Worm (Caenorhabditis elegans) whole organism, L1 larva: ENCODE data around the gene H28G03.3.

ENCODE experiments used
- C34B4.2 ChIP-seq: sonication (generic microtip); optimal IDR thresholded peaks from 2 replicates; lab custom pipeline; 2017; ENCODE audit warnings: mild to moderate bottlenecking, missing genetic modification characterization, missing compliant biosample characterization
- alr-1 ChIP-seq: fragments of 200-800 bp; sonication (Bioruptor generic); optimal IDR thresholded peaks from 2 replicates; lab custom pipeline; 2018; ENCODE audit warnings: borderline replicate concordance, mild to moderate bottlenecking, missing genetic modification characterization, missing compliant biosample characterization
- ama-1 ChIP-seq: fragments of 150-350 bp; optimal IDR thresholded peaks from 2 replicates; lab custom pipeline; 2014
- blmp-1 ChIP-seq: fragments of 150-350 bp; optimal IDR thresholded peaks from 2 replicates; lab custom pipeline; 2014; ENCODE audit warnings: missing biosample characterization, missing genetic modification characterization
- ceh-82 ChIP-seq, 3 experiments: fragments of 150-350 bp in 1 of 3; sonication (generic microtip) in 2 of 3; optimal IDR thresholded peaks; 2 replicates each; lab custom pipeline; 2014 to 2017; ENCODE audit warnings: missing biosample characterization in 3 of 3, missing genetic modification characterization in 3 of 3
- dsc-1 ChIP-seq: sonication (generic microtip); optimal IDR thresholded peaks from 2 replicates; lab custom pipeline; 2016; ENCODE audit warnings: mild to moderate bottlenecking, missing genetic modification characterization, missing compliant biosample characterization
- elt-2 ChIP-seq: sonication (generic microtip); optimal IDR thresholded peaks from 2 replicates; lab custom pipeline; 2016; ENCODE audit warnings: missing genetic modification characterization, mild to moderate bottlenecking, inconsistent platforms, missing compliant biosample characterization, missing genetic modification reagents
- fkh-10 ChIP-seq: sonication (generic microtip); optimal IDR thresholded peaks from 2 replicates; lab custom pipeline; 2017; ENCODE audit warnings: missing biosample characterization, missing genetic modification reagents, missing genetic modification characterization
- fkh-4 ChIP-seq: sonication (generic microtip); optimal IDR thresholded peaks from 2 replicates; lab custom pipeline; 2016; ENCODE audit warnings: missing compliant biosample characterization, missing genetic modification characterization, borderline replicate concordance
- grh-1 ChIP-seq: fragments of 200-800 bp; sonication (Bioruptor generic); IDR thresholded peaks from 2 replicates; pipeline ENCODE4 v1.3.6; 2022; ENCODE audit warnings: missing genetic modification reagents, missing genetic modification characterization, missing compliant biosample characterization
- hlh-4 ChIP-seq: sonication (generic microtip); optimal IDR thresholded peaks from 2 replicates; lab custom pipeline; 2016; ENCODE audit warnings: mild to moderate bottlenecking, missing genetic modification characterization, missing compliant biosample characterization
- isw-1 ChIP-seq: fragments of 200-800 bp; sonication (Bioruptor generic); IDR thresholded peaks from 2 replicates; pipeline ENCODE4 v1.3.6; 2022; ENCODE audit warnings: missing genetic modification characterization, missing compliant biosample characterization
- jun-1 ChIP-seq: fragments of 150-350 bp; optimal IDR thresholded peaks from 2 replicates; lab custom pipeline; 2014; ENCODE audit warnings: missing biosample characterization, missing genetic modification reagents, missing genetic modification characterization
- lin-15B ChIP-seq: fragments of 150-350 bp; sonication (generic microtip); optimal IDR thresholded peaks from 3 replicates; lab custom pipeline; 2014; ENCODE audit warnings: missing biosample characterization, missing genetic modification characterization
- mef-2 ChIP-seq: fragments of 150-350 bp; optimal IDR thresholded peaks from 2 replicates; lab custom pipeline; 2014; ENCODE audit warnings: missing biosample characterization, missing genetic modification characterization
- nhr-12 ChIP-seq: sonication (generic microtip); optimal IDR thresholded peaks from 2 replicates; lab custom pipeline; 2017; ENCODE audit warnings: missing biosample characterization, missing genetic modification characterization
- nhr-237 ChIP-seq: fragments of 150-350 bp; optimal IDR thresholded peaks from 2 replicates; lab custom pipeline; 2014; ENCODE audit warnings: missing biosample characterization, missing genetic modification characterization
- nhr-28 ChIP-seq: fragments of 150-350 bp; optimal IDR thresholded peaks from 2 replicates; lab custom pipeline; 2014; ENCODE audit warnings: missing biosample characterization, missing genetic modification characterization
- nhr-77 ChIP-seq: fragments of 150-350 bp; optimal IDR thresholded peaks from 2 replicates; lab custom pipeline; 2014; ENCODE audit warnings: missing biosample characterization, missing genetic modification characterization
- nhr-85 ChIP-seq: sonication (generic microtip); peaks from one replicate; lab custom pipeline; 2016; ENCODE audit warnings: missing genetic modification characterization, inconsistent platforms, missing compliant biosample characterization
- nhr-90 ChIP-seq: sonication (generic microtip); optimal IDR thresholded peaks from 2 replicates; lab custom pipeline; 2016; ENCODE audit warnings: mild to moderate bottlenecking, missing genetic modification characterization, missing compliant biosample characterization; ENCODE audit not compliant: poor library complexity
- pax-3 ChIP-seq: fragments of 200-800 bp; sonication (Bioruptor generic); optimal IDR thresholded peaks from 2 replicates; lab custom pipeline; 2018; ENCODE audit warnings: mild to moderate bottlenecking, missing genetic modification characterization, moderate library complexity, missing compliant biosample characterization
- pqm-1 ChIP-seq: sonication (generic microtip); optimal IDR thresholded peaks from 3 replicates; lab custom pipeline; 2017; ENCODE audit warnings: missing biosample characterization, missing genetic modification characterization
- rnt-1 ChIP-seq: sonication (generic microtip); optimal IDR thresholded peaks from 2 replicates; lab custom pipeline; 2016; ENCODE audit warnings: mild to moderate bottlenecking, missing genetic modification characterization, moderate library complexity, missing compliant biosample characterization
- skn-1 ChIP-seq: fragments of 150-350 bp; optimal IDR thresholded peaks from 2 replicates; lab custom pipeline; 2014; ENCODE audit warnings: missing biosample characterization, missing genetic modification characterization
- snpc-4 ChIP-seq: fragments of 150-350 bp; optimal IDR thresholded peaks from 2 replicates; lab custom pipeline; 2014; ENCODE audit warnings: missing biosample characterization, missing genetic modification characterization
- snu-23 ChIP-seq: sonication (generic microtip); optimal IDR thresholded peaks from 2 replicates; lab custom pipeline; 2016; ENCODE audit warnings: missing genetic modification characterization, missing compliant biosample characterization
- sox-4 ChIP-seq: sonication (generic microtip); optimal IDR thresholded peaks from 2 replicates; lab custom pipeline; 2016; ENCODE audit warnings: missing genetic modification characterization, missing compliant biosample characterization
- swsn-7 ChIP-seq: sonication (generic microtip); optimal IDR thresholded peaks from 2 replicates; lab custom pipeline; 2016; ENCODE audit warnings: missing genetic modification characterization, missing compliant biosample characterization
- tlp-1 ChIP-seq: fragments of 150-350 bp; optimal IDR thresholded peaks from 2 replicates; lab custom pipeline; 2014; ENCODE audit warnings: missing biosample characterization, missing genetic modification characterization
- unc-130 ChIP-seq: fragments of 150-350 bp; optimal IDR thresholded peaks from 2 replicates; lab custom pipeline; 2017; ENCODE audit warnings: missing biosample characterization, missing genetic modification characterization, inconsistent platforms
- unc-98 ChIP-seq: fragments of 200-800 bp; sonication (Bioruptor generic); IDR thresholded peaks from 2 replicates; pipeline ENCODE4 v1.3.6; 2022; ENCODE audit warnings: missing genetic modification characterization, missing compliant biosample characterization
- zag-1 ChIP-seq: fragments of 150-350 bp; optimal IDR thresholded peaks from 2 replicates; lab custom pipeline; 2014; ENCODE audit warnings: missing biosample characterization, missing genetic modification characterization
- ztf-11 ChIP-seq, 2 experiments: sonication (generic microtip); optimal IDR thresholded peaks; 2 replicates each; lab custom pipeline; 2016 to 2017; ENCODE audit warnings: missing genetic modification characterization in 2 of 2, missing biosample characterization in 1 of 2, missing compliant biosample characterization in 1 of 2

Gene H28G03.3

DNA sequence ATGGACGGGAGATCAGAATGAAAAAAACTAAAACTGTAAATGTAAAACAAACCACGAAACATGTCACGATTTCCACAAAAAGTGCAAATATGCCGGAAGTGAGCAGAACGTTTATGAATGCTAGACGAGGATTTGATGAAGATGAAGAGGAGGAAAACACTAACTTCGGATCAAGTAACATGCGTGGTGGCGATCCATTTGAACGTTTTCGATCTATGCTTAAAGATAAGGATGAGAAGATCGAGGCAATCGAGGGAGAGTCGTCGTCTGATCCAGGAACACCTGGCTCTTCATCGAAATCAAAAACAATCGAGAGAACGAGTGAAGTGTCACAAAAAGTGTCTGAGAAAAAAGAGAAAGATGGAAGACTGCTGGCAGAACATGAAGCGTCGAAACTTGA lies 39.2 kb upstream of the H28G03.3 start:
- TF ChIP-seq lin-15B (no peak), grh-1 (GFP tag; lab: Robert Waterston, UW) (no peak), isw-1 (no peak), skn-1 (tag; lab: Kevin White, UChicago) (no peak), sox-4 (no peak), nhr-77 (no peak), pax-3 (tag; lab: Kevin White, UChicago) (no peak), fkh-10 (GFP tag; lab: Kevin White, UChicago) (no peak), rnt-1 (tag; lab: Kevin White, UChicago) (no peak), nhr-237 (tag; lab: Kevin White, UChicago) (no peak), nhr-28 (tag; lab: Kevin White, UChicago) (no peak), snpc-4 (tag; lab: Kevin White, UChicago) (no peak), nhr-90 (tag; lab: Kevin White, UChicago) (no peak), zag-1 (tag; lab: Kevin White, UChicago) (no peak), mef-2 (tag; lab: Kevin White, UChicago) (no peak), blmp-1 (tag; lab: Kevin White, UChicago) (no peak), snu-23 (GFP tag; lab: Kevin White, UChicago) (no peak), C34B4.2 (tag; lab: Kevin White, UChicago) (no peak)

DNA sequence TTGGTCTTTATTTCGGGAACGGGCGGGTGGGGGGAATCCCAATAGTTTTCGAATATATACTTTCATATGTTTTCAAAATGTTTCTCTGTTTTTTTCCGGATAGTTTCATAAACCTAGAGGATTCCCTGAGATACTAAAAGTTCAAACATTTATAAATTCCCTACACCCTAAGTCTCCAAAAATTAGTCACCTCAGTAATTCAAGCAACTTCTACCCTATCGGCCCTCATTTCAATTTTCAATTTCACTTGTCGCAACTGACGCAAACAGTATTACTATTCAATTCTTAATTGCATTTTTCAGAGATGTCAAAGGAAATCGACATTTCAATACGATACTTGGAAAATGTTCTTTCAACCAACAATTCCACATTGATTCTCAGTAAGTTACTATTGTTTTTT lies 37.9 kb upstream of the H28G03.3 start, which contains the start of gene Y34B4A.4:
Gene Y34B4A.4, plus strand, starts transcription at position 301 of the 400 bp plus-strand sequence.
- TF ChIP-seq hlh-4 (tag; lab: Kevin White, UChicago) (no peak), jun-1 (no peak), ceh-82 (tag; optimal IDR thresholded peaks at IDR 0.05; lab: Kevin White, UChicago) (no peak), unc-98 (GFP tag; lab: Robert Waterston, UW) (no peak), ztf-11 (tag; optimal IDR thresholded peaks at IDR 0.05; lab: Kevin White, UChicago) (no peak), nhr-85 (tag; lab: Kevin White, UChicago) (no peak), alr-1 (tag; lab: Kevin White, UChicago) (no peak), unc-130 (tag; lab: Kevin White, UChicago) (no peak), swsn-7 (no peak)

DNA sequence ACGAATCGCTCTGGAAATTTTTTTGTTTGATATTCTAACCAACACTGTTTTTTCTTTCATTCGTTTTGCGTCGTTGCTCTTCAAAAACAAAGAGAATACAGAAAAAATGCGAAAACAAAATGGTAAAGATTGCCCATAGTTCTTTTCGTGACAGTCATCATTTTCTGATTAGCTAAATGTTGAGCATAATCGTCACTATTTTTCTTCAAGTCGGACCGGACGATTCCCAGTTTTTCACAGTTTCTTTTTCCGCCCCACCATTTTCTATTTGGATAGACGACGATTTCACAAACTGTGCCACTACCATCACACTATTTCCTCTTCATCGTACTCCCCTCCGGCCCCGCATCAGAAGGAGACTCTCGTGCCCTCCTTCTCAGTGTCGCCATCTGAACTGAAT lies 37.4 kb upstream of the H28G03.3 start:
- TF ChIP-seq pqm-1 (no peak), dsc-1 (tag; lab: Kevin White, UChicago) (peak; percentile 9)

DNA sequence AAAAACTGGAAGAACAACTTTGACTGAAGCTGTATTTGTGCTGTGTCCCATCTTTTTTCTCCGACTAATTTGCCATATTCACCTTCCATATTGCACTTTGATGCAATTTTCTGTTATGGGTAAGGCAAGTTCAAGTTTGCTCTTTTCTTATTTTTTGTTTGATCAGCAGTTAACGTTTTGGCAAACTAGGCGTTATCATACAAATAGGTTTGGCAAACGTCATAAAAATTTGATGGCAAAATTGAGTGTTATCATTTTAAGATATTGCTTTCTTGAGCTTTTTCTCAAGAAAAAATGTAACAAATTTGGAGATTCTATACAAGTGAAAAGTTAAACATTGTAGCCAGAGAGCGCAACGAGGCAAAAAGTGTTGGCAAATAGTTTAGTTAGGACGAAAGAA lies 35.9 kb upstream of the H28G03.3 start:
- peak; percentile 6 for TF ChIP-seq tlp-1
- TF ChIP-seq elt-2 (tag; lab: Kevin White, UChicago), result peak; percentile 31
- TF ChIP-seq nhr-12 (tag; lab: Kevin White, UChicago), result no peak

DNA sequence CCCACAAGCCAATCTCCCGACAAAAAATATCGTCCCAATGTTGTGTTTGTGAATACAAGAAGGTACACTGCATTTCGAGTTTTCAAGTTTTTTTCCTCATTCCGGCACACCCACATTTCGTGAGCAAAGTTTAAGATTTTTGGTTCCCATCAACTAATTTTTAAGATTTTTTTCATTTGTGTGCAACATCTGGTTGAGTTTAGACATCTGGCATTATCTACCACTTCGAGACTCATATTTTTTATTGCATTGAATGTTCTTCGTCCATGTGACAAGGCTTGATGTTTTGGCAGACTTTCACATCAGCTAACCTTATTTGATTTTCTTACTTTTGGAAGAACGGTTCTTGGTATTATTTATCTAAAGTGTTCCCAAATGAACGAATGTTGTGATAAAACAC lies 34.2 kb upstream of the H28G03.3 start:
- peak; percentile 97 for TF ChIP-seq dsc-1 (tag; lab: Kevin White, UChicago)
- TF ChIP-seq elt-2 (tag; lab: Kevin White, UChicago), result no peak
- TF ChIP-seq fkh-4 (tag; lab: Kevin White, UChicago), result peak; percentile 86

DNA sequence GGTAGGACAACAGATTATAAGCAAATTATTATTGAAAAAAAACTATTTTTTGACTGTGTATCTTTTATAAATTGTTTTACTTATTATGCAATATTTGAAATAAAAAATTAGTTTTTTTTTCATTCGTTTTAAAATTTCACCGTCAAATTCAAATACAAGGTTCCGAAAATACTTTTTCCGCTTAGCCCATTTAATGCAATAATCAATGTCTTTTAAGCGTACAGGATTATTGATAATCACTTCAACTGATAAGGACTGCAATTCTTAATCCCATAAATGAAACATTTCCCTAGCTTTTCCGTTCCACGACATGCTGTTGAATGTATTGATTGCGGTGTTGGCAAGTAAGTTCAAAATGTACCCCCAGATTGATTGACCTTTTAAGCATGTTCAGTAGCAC lies 30.8 kb upstream of the H28G03.3 start, which contains the start of gene nspg-12:
Gene nspg-12, plus strand, starts transcription at position 301 of the 400 bp plus-strand sequence.
- TF ChIP-seq elt-2 (tag; lab: Kevin White, UChicago) (peak; percentile 52), ama-1 (lab: Kevin White, UChicago) (no peak)
